Fruit fly (Drosophila melanogaster): ENCODE results near the gene CG7083.

DNA sequence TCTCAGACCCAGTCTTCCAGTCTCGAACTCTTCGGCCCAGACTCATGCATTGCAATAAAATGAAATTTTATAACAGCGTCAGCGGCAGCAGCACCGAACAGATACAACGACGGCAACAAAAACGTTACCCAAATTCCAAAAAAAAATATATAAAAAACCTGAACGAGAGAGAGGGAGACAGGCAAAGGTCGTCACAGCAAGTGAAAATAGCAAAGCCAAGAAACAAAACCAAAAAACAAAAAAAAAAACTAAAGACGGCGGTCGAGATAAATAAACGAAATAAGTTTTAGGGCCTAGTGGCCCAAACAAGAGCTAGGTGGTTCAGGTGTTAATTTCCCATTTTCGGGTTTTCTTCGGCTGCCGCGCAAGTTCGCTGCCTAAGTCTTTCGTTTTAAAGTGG lies 33.5 kb downstream of the CG7083 start:
- TF ChIP-seq CG18011 (GFP tag; optimal IDR thresholded peaks at IDR 0.05) (no peak), CG2129 (GFP tag; IDR thresholded peaks at IDR 0.05; ENCODE audit: partially characterized antibody) (no peak), Elba2 (GFP tag; optimal IDR thresholded peaks at IDR 0.05) (no peak), CG4854 (GFP tag; optimal IDR thresholded peaks at IDR 0.05) (no peak), CG6689 (GFP tag; IDR thresholded peaks at IDR 0.05) (no peak), CG7928 (GFP tag; optimal IDR thresholded peaks at IDR 0.05) (no peak), Xbp1 (GFP tag; optimal IDR thresholded peaks at IDR 0.05) (no peak), CG43689 (GFP tag; IDR thresholded peaks at IDR 0.05) (no peak), fd3F (GFP tag; optimal IDR thresholded peaks at IDR 0.05) (no peak), Asciz (GFP tag; optimal IDR thresholded peaks at IDR 0.05) (no peak), sob (GFP tag; IDR thresholded peaks at IDR 0.05) (no peak)

Measured in whole organism, embryonic.